Fruit fly (Drosophila melanogaster): ENCODE measurements around the gene eIF4E1.
A peak's percentile ranks its signal among the peaks of the same experiment; 100 is the strongest.

eIF4E1 gene

dm6 chr3L:9372278-9372975, 29.8 kb downstream of the eIF4E1 start, which contains the start of the genes Hsp67Bc, CG4456 and Hsp22 (continued):
- no peak; the same call in 2 of the 3 replicates for TF ChIP-seq HLH4C (GFP tag; IDR thresholded peaks at IDR 0.05; ENCODE audit: partially characterized antibody)
- TF ChIP-seq CG15011 (GFP tag; optimal IDR thresholded peaks at IDR 0.05), result peak; percentile 13
- peak; percentile 45 for TF ChIP-seq pros (GFP tag; optimal IDR thresholded peaks at IDR 0.05)
- no peak for TF ChIP-seq cas (GFP tag; IDR thresholded peaks at IDR 0.05)
- peak; percentile 2 for TF ChIP-seq CG2875 (GFP tag; optimal IDR thresholded peaks at IDR 0.05)
- TF ChIP-seq CG17361 (GFP tag; IDR thresholded peaks at IDR 0.05), result no peak
- peak; percentile 18 for TF ChIP-seq CG6254 (GFP tag; optimal IDR thresholded peaks at IDR 0.05)
- TF ChIP-seq CG15269 (tag; optimal IDR thresholded peaks at IDR 0.05), result no peak
- no peak for TF ChIP-seq zen (tag; optimal IDR thresholded peaks at IDR 0.05)
- no peak for TF ChIP-seq sim (GFP tag; IDR thresholded peaks at IDR 0.05)
- peak; percentile 19 for TF ChIP-seq nerfin-1 (tag; optimal IDR thresholded peaks at IDR 0.05)
- no peak for TF ChIP-seq Aef1 (GFP tag; IDR thresholded peaks at IDR 0.05)
- TF ChIP-seq lov (optimal IDR thresholded peaks at IDR 0.05), result no peak
- TF ChIP-seq lov (GFP tag; IDR thresholded peaks at IDR 0.05), result no peak
- 0 out of 2 replicates have a peak, but pooled peaks have one; percentile 7 for TF ChIP-seq CG11085 (GFP tag; IDR thresholded peaks at IDR 0.05)
- peak; percentile 48 for TF ChIP-seq CG34376 (GFP tag; optimal IDR thresholded peaks at IDR 0.05)
- TF ChIP-seq Trl (optimal IDR thresholded peaks at IDR 0.05), result no peak
- TF ChIP-seq Trl (GFP tag; optimal IDR thresholded peaks at IDR 0.05), result no peak
- TF ChIP-seq vvl (GFP tag; IDR thresholded peaks at IDR 0.05), result 0 out of 2 replicates have a peak, but pooled peaks have one; percentile 12
- peak; percentile 28 for TF ChIP-seq wek (GFP tag; optimal IDR thresholded peaks at IDR 0.05)
- TF ChIP-seq CG12769 (tag; optimal IDR thresholded peaks at IDR 0.05), result peak; percentile 83
- no peak for TF ChIP-seq CG8359 (GFP tag; optimal IDR thresholded peaks at IDR 0.05; ENCODE audit: borderline replicate concordance)
- TF ChIP-seq CG3838 (GFP tag; optimal IDR thresholded peaks at IDR 0.05), result no peak
- peak; percentile 10 for TF ChIP-seq CG5180 (GFP tag; optimal IDR thresholded peaks at IDR 0.05)
- TF ChIP-seq odd (GFP tag; optimal IDR thresholded peaks at IDR 0.05), result no peak
- TF ChIP-seq Bgb (GFP tag; IDR thresholded peaks at IDR 0.05; ENCODE audit: partially characterized antibody), result peak; percentile 27; the same call in 1 of the 2 replicates
- peak; percentile 24; the same call in 1 of the 2 replicates for TF ChIP-seq bbx (GFP tag; IDR thresholded peaks at IDR 0.05; ENCODE audit: partially characterized antibody)
- TF ChIP-seq CG13296 (GFP tag; optimal IDR thresholded peaks at IDR 0.05), result peak; percentile 29
- peak; percentile 47; the same call in 1 of the 4 replicates for TF ChIP-seq chinmo (GFP tag; IDR thresholded peaks at IDR 0.05; ENCODE audit: partially characterized antibody)
- peak; percentile 39 for TF ChIP-seq CG13894 (tag; optimal IDR thresholded peaks at IDR 0.05)
- TF ChIP-seq CG16779 (GFP tag; IDR thresholded peaks at IDR 0.05), result peak; percentile 78
- peak; percentile 15 for TF ChIP-seq CG12071 (GFP tag; optimal IDR thresholded peaks at IDR 0.05)
- TF ChIP-seq scrt (GFP tag; optimal IDR thresholded peaks at IDR 0.05), result peak; percentile 27
- TF ChIP-seq Nf-YC (tag; optimal IDR thresholded peaks at IDR 0.05), result peak; percentile 31
- TF ChIP-seq CG18599 (GFP tag; optimal IDR thresholded peaks at IDR 0.05), result peak; percentile 51
- TF ChIP-seq Kr (GFP tag; optimal IDR thresholded peaks at IDR 0.05), result no peak
- TF ChIP-seq slbo (GFP tag; IDR thresholded peaks at IDR 0.05), result no peak
- TF ChIP-seq hkb (optimal IDR thresholded peaks at IDR 0.05), result no peak
- TF ChIP-seq hkb (GFP tag; IDR thresholded peaks at IDR 0.05), result no peak
- TF ChIP-seq CG15601 (tag; optimal IDR thresholded peaks at IDR 0.05), result peak; percentile 30
- no peak for TF ChIP-seq az2 (GFP tag; optimal IDR thresholded peaks at IDR 0.05)
